Fruit fly (Drosophila melanogaster) whole organism: Measurements from ENCODE around the gene sing.

ENCODE experiments used
- CG8478 ChIP-seq: fragments of >200 bp; optimal IDR thresholded peaks from 2 replicates; lab custom pipeline; 2018; ENCODE audit warnings: inconsistent platforms
- Dll ChIP-seq: fragments of >200 bp; optimal IDR thresholded peaks from 2 replicates; lab custom pipeline; 2017

dm6 chrX:16641101-16641420 lies 38.0 kb upstream of the sing start:
- no peak for TF ChIP-seq CG8478 (lab: Kevin White, UChicago)
- no peak for TF ChIP-seq Dll (lab: Kevin White, UChicago)
